Worm (Caenorhabditis elegans) whole organism, L1 larva: ENCODE data around the gene F38A6.4.
A peak's percentile ranks its signal among the peaks of the same experiment; 100 is the strongest.

ENCODE experiments used
- C04F5.9 ChIP-seq: sonication (generic microtip); optimal IDR thresholded peaks from 2 replicates; lab custom pipeline; 2016; ENCODE audit warnings: missing genetic modification characterization, missing compliant biosample characterization
- C16A3.4 ChIP-seq: fragments of 150-350 bp; optimal IDR thresholded peaks from 2 replicates; lab custom pipeline; 2014; ENCODE audit warnings: missing biosample characterization, missing genetic modification characterization
- C34B4.2 ChIP-seq: sonication (generic microtip); optimal IDR thresholded peaks from 2 replicates; lab custom pipeline; 2017; ENCODE audit warnings: mild to moderate bottlenecking, missing genetic modification characterization, missing compliant biosample characterization
- F16B12.6 ChIP-seq: fragments of 150-350 bp; optimal IDR thresholded peaks from 2 replicates; lab custom pipeline; 2014; ENCODE audit warnings: missing biosample characterization, missing genetic modification characterization
- Y116A8C.19 ChIP-seq: sonication (generic microtip); optimal IDR thresholded peaks from 2 replicates; lab custom pipeline; 2016; ENCODE audit warnings: missing compliant biosample characterization, missing genetic modification characterization, borderline replicate concordance
- aha-1 ChIP-seq: fragments of 150-350 bp; optimal IDR thresholded peaks from 2 replicates; lab custom pipeline; 2014; ENCODE audit warnings: missing biosample characterization, missing genetic modification characterization
- aly-2 ChIP-seq: fragments of 150-350 bp; optimal IDR thresholded peaks from 2 replicates; lab custom pipeline; 2014; ENCODE audit warnings: missing biosample characterization, missing genetic modification characterization
- ama-1 ChIP-seq: fragments of 150-350 bp; optimal IDR thresholded peaks from 2 replicates; lab custom pipeline; 2014
- blmp-1 ChIP-seq: fragments of 150-350 bp; optimal IDR thresholded peaks from 2 replicates; lab custom pipeline; 2014; ENCODE audit warnings: missing biosample characterization, missing genetic modification characterization
- ceh-8 ChIP-seq: fragments of 200-800 bp; sonication (Bioruptor generic); optimal IDR thresholded peaks from 2 replicates; lab custom pipeline; 2018; ENCODE audit warnings: mild to moderate bottlenecking, missing genetic modification characterization, moderate library complexity, missing compliant biosample characterization
- ceh-90 ChIP-seq: sonication (generic microtip); optimal IDR thresholded peaks from 2 replicates; lab custom pipeline; 2016; ENCODE audit warnings: missing genetic modification characterization, missing compliant biosample characterization
- dpl-1 ChIP-seq, 3 experiments: fragments of 150-350 bp in 2 of 3; sonication (generic microtip) in 1 of 3; optimal IDR thresholded peaks; 2 replicates each; lab custom pipeline; 2014 to 2017; ENCODE audit warnings: missing biosample characterization in 3 of 3, missing genetic modification characterization in 3 of 3, missing genetic modification reagents in 3 of 3
- dsc-1 ChIP-seq: sonication (generic microtip); optimal IDR thresholded peaks from 2 replicates; lab custom pipeline; 2016; ENCODE audit warnings: mild to moderate bottlenecking, missing genetic modification characterization, missing compliant biosample characterization
- efl-1 ChIP-seq, 4 experiments: fragments of 150-350 bp; optimal IDR thresholded peaks in 3 of 4; peaks in 1 of 4; 1 replicate in 1 of 4; 2 replicates in 3 of 4; lab custom pipeline; 2014; ENCODE audit warnings: missing biosample characterization in 2 of 4, missing genetic modification characterization in 2 of 4, missing genetic modification reagents in 2 of 4
- efl-3 ChIP-seq: fragments of 200-800 bp; sonication (Bioruptor generic); optimal IDR thresholded peaks from 2 replicates; lab custom pipeline; 2018; ENCODE audit warnings: mild to moderate bottlenecking, missing genetic modification characterization, missing compliant biosample characterization
- egl-27 ChIP-seq, 2 experiments: fragments of 150-350 bp in 1 of 2; sonication (generic microtip); optimal IDR thresholded peaks; 3 replicates each; lab custom pipeline; 2017 to 2018; ENCODE audit warnings: missing biosample characterization in 2 of 2, missing genetic modification characterization in 2 of 2, missing genetic modification reagents in 2 of 2
- elt-2 ChIP-seq: sonication (generic microtip); optimal IDR thresholded peaks from 2 replicates; lab custom pipeline; 2016; ENCODE audit warnings: missing genetic modification characterization, mild to moderate bottlenecking, inconsistent platforms, missing compliant biosample characterization, missing genetic modification reagents
- elt-3 ChIP-seq, 6 experiments: fragments of 150-350 bp in 1 of 6; sonication (generic microtip); optimal IDR thresholded peaks; 2 replicates each; lab custom pipeline; 2017 to 2018; ENCODE audit warnings: missing biosample characterization in 6 of 6, missing genetic modification characterization in 6 of 6, inconsistent platforms in 1 of 6
- fkh-4 ChIP-seq: sonication (generic microtip); optimal IDR thresholded peaks from 2 replicates; lab custom pipeline; 2016; ENCODE audit warnings: missing compliant biosample characterization, missing genetic modification characterization, borderline replicate concordance
- grh-1 ChIP-seq: fragments of 200-800 bp; sonication (Bioruptor generic); IDR thresholded peaks from 2 replicates; pipeline ENCODE4 v1.3.6; 2022; ENCODE audit warnings: missing genetic modification reagents, missing genetic modification characterization, missing compliant biosample characterization
- hlh-4 ChIP-seq: sonication (generic microtip); optimal IDR thresholded peaks from 2 replicates; lab custom pipeline; 2016; ENCODE audit warnings: mild to moderate bottlenecking, missing genetic modification characterization, missing compliant biosample characterization
- irx-1 ChIP-seq: sonication (generic microtip); optimal IDR thresholded peaks from 2 replicates; lab custom pipeline; 2016; ENCODE audit warnings: missing genetic modification characterization, missing compliant biosample characterization
- isw-1 ChIP-seq: fragments of 200-800 bp; sonication (Bioruptor generic); IDR thresholded peaks from 2 replicates; pipeline ENCODE4 v1.3.6; 2022; ENCODE audit warnings: missing genetic modification characterization, missing compliant biosample characterization
- jun-1 ChIP-seq: fragments of 150-350 bp; optimal IDR thresholded peaks from 2 replicates; lab custom pipeline; 2014; ENCODE audit warnings: missing biosample characterization, missing genetic modification reagents, missing genetic modification characterization
- lin-13 ChIP-seq: fragments of 150-350 bp; optimal IDR thresholded peaks from 2 replicates; lab custom pipeline; 2014; ENCODE audit warnings: missing biosample characterization, missing genetic modification reagents, missing genetic modification characterization
- lin-15B ChIP-seq: fragments of 150-350 bp; sonication (generic microtip); optimal IDR thresholded peaks from 3 replicates; lab custom pipeline; 2014; ENCODE audit warnings: missing biosample characterization, missing genetic modification characterization
- lin-35 ChIP-seq, 2 experiments: fragments of 150-350 bp; optimal IDR thresholded peaks; 2 replicates each; lab custom pipeline; 2014; ENCODE audit warnings: missing biosample characterization in 2 of 2, missing genetic modification characterization in 2 of 2, missing genetic modification reagents in 2 of 2
- lin-39 ChIP-seq: fragments of 150-350 bp; optimal IDR thresholded peaks from 2 replicates; lab custom pipeline; 2014; ENCODE audit warnings: missing biosample characterization, missing genetic modification reagents, missing genetic modification characterization
- lir-3 ChIP-seq: sonication (generic microtip); optimal IDR thresholded peaks from 2 replicates; lab custom pipeline; 2016; ENCODE audit warnings: mild to moderate bottlenecking, missing genetic modification characterization, moderate library complexity, missing compliant biosample characterization; ENCODE audit not compliant: poor library complexity
- lsy-2 ChIP-seq, 2 experiments: fragments of 150-350 bp; optimal IDR thresholded peaks; 2 replicates each; lab custom pipeline; 2014; ENCODE audit warnings: missing biosample characterization in 2 of 2, missing genetic modification characterization in 2 of 2
- mep-1 ChIP-seq: fragments of 150-350 bp; optimal IDR thresholded peaks from 2 replicates; lab custom pipeline; 2014; ENCODE audit warnings: missing biosample characterization, missing genetic modification characterization
- nhr-19 ChIP-seq: fragments of 200-800 bp; sonication (Bioruptor generic); conservative IDR thresholded peaks from 2 replicates; pipeline ENCODE4 v1.3.6; 2022; ENCODE audit warnings: missing genetic modification characterization, missing compliant biosample characterization
- nhr-47 ChIP-seq: sonication (generic microtip); optimal IDR thresholded peaks from 2 replicates; lab custom pipeline; 2016; ENCODE audit warnings: mild to moderate bottlenecking, missing genetic modification characterization, moderate library complexity, missing compliant biosample characterization
- nhr-76 ChIP-seq: sonication (generic microtip); optimal IDR thresholded peaks from 2 replicates; lab custom pipeline; 2017; ENCODE audit warnings: missing biosample characterization, missing genetic modification characterization
- nhr-77 ChIP-seq: fragments of 150-350 bp; optimal IDR thresholded peaks from 2 replicates; lab custom pipeline; 2014; ENCODE audit warnings: missing biosample characterization, missing genetic modification characterization
- nhr-84 ChIP-seq: sonication (generic microtip); optimal IDR thresholded peaks from 2 replicates; lab custom pipeline; 2017; ENCODE audit warnings: missing biosample characterization, missing genetic modification characterization
- nhr-85 ChIP-seq: sonication (generic microtip); peaks from one replicate; lab custom pipeline; 2016; ENCODE audit warnings: missing genetic modification characterization, inconsistent platforms, missing compliant biosample characterization
- nhr-90 ChIP-seq: sonication (generic microtip); optimal IDR thresholded peaks from 2 replicates; lab custom pipeline; 2016; ENCODE audit warnings: mild to moderate bottlenecking, missing genetic modification characterization, missing compliant biosample characterization; ENCODE audit not compliant: poor library complexity
- pag-3 ChIP-seq: sonication (generic microtip); optimal IDR thresholded peaks from 2 replicates; lab custom pipeline; 2017; ENCODE audit warnings: missing genetic modification characterization, mild to moderate bottlenecking, missing compliant biosample characterization, antibody characterized with exemption, borderline replicate concordance; ENCODE audit not compliant: insufficient read depth
- pax-3 ChIP-seq: fragments of 200-800 bp; sonication (Bioruptor generic); optimal IDR thresholded peaks from 2 replicates; lab custom pipeline; 2018; ENCODE audit warnings: mild to moderate bottlenecking, missing genetic modification characterization, moderate library complexity, missing compliant biosample characterization
- pqm-1 ChIP-seq: sonication (generic microtip); optimal IDR thresholded peaks from 3 replicates; lab custom pipeline; 2017; ENCODE audit warnings: missing biosample characterization, missing genetic modification characterization
- rnt-1 ChIP-seq: sonication (generic microtip); optimal IDR thresholded peaks from 2 replicates; lab custom pipeline; 2016; ENCODE audit warnings: mild to moderate bottlenecking, missing genetic modification characterization, moderate library complexity, missing compliant biosample characterization
- skn-1 ChIP-seq: fragments of 150-350 bp; optimal IDR thresholded peaks from 2 replicates; lab custom pipeline; 2014; ENCODE audit warnings: missing biosample characterization, missing genetic modification characterization
- snu-23 ChIP-seq: sonication (generic microtip); optimal IDR thresholded peaks from 2 replicates; lab custom pipeline; 2016; ENCODE audit warnings: missing genetic modification characterization, missing compliant biosample characterization
- sptf-1 ChIP-seq: fragments of 150-350 bp; optimal IDR thresholded peaks from 2 replicates; lab custom pipeline; 2014; ENCODE audit warnings: missing biosample characterization, missing genetic modification characterization
- swsn-7 ChIP-seq: sonication (generic microtip); optimal IDR thresholded peaks from 2 replicates; lab custom pipeline; 2016; ENCODE audit warnings: missing genetic modification characterization, missing compliant biosample characterization
- tbx-2 ChIP-seq: sonication (generic microtip); optimal IDR thresholded peaks from 2 replicates; lab custom pipeline; 2016; ENCODE audit warnings: missing genetic modification characterization, missing compliant biosample characterization
- tlp-1 ChIP-seq: fragments of 150-350 bp; optimal IDR thresholded peaks from 2 replicates; lab custom pipeline; 2014; ENCODE audit warnings: missing biosample characterization, missing genetic modification characterization
- vab-15 ChIP-seq: sonication (generic microtip); optimal IDR thresholded peaks from 2 replicates; lab custom pipeline; 2017; ENCODE audit warnings: missing genotype, mild to moderate bottlenecking, missing genetic modification characterization, missing compliant biosample characterization
- xbp-1 ChIP-seq: sonication (generic microtip); optimal IDR thresholded peaks from 2 replicates; lab custom pipeline; 2016; ENCODE audit warnings: missing genetic modification characterization, missing compliant biosample characterization
- ztf-4 ChIP-seq: fragments of 150-350 bp; optimal IDR thresholded peaks from 2 replicates; lab custom pipeline; 2014; ENCODE audit warnings: missing biosample characterization, missing genetic modification characterization

F38A6.4 gene

ce11 chrV:20745278-20745677, 29.9 kb downstream of the F38A6.4 start:
- TF ChIP-seq irx-1 (tag; lab: Kevin White, UChicago) (no peak), F16B12.6 (tag; lab: Kevin White, UChicago) (no peak), efl-1 (optimal IDR thresholded peaks at IDR 0.05; lab: Kevin White, UChicago) (no peak), efl-1 (GFP tag; optimal IDR thresholded peaks at IDR 0.05 in 1 of 2; lab: Kevin White, UChicago) (peak in 1 of 2 experiments; percentile 8), nhr-47 (tag; lab: Kevin White, UChicago) (no peak), nhr-84 (tag; lab: Kevin White, UChicago) (no peak)

ce11 chrV:20744290-20744837, 30.8 kb downstream of the F38A6.4 start, which contains the start of gene dnj-25:
TSS of gene dnj-25 (minus strand) at chrV:20744346.
- TF ChIP-seq blmp-1 (tag; lab: Kevin White, UChicago) (peak; percentile 95), lir-3 (tag; lab: Kevin White, UChicago) (no peak), nhr-19 (no peak), swsn-7 (tag; lab: Kevin White, UChicago) (no peak), aha-1 (no peak), ama-1 (lab: Kevin White, UChicago) (no peak), lsy-2 (tag; optimal IDR thresholded peaks at IDR 0.05; lab: Kevin White, UChicago) (peak; percentile 37 to 52), mep-1 (tag; lab: Kevin White, UChicago) (peak; percentile 51), Y116A8C.19 (no peak), ceh-8 (GFP tag; lab: Kevin White, UChicago) (no peak), ztf-4 (tag; lab: Kevin White, UChicago) (no peak), fkh-4 (tag; lab: Kevin White, UChicago) (no peak), tlp-1 (tag; lab: Kevin White, UChicago) (no peak), lin-35 (GFP tag; optimal IDR thresholded peaks at IDR 0.05; lab: Kevin White, UChicago) (peak; percentile 19 to 50), pax-3 (no peak), C04F5.9 (no peak), snu-23 (GFP tag; lab: Kevin White, UChicago) (peak; percentile 47), dpl-1 (GFP tag; optimal IDR thresholded peaks at IDR 0.05; lab: Kevin White, UChicago) (peak in 1 of 3 experiments; percentile 41), skn-1 (tag; lab: Kevin White, UChicago) (peak; percentile 37), isw-1 (GFP tag; lab: Robert Waterston, UW) (no peak), nhr-90 (tag; lab: Kevin White, UChicago) (no peak), grh-1 (GFP tag; lab: Robert Waterston, UW) (peak; percentile 62), xbp-1 (tag; lab: Kevin White, UChicago) (no peak), hlh-4 (tag; lab: Kevin White, UChicago) (no peak), elt-3 (tag; optimal IDR thresholded peaks at IDR 0.05; lab: Kevin White, UChicago) (no peak), pag-3 (tag; lab: Kevin White, UChicago) (no peak), jun-1 (no peak), vab-15 (no peak), elt-2 (no peak), aly-2 (tag; lab: Kevin White, UChicago) (no peak), efl-3 (GFP tag; lab: Kevin White, UChicago) (no peak), lin-13 (GFP tag; lab: Kevin White, UChicago) (no peak), ceh-90 (no peak), nhr-76 (tag; lab: Kevin White, UChicago) (no peak), tbx-2 (tag; lab: Kevin White, UChicago) (no peak), lin-15B (tag; lab: Kevin White, UChicago) (no peak), C16A3.4 (tag; lab: Kevin White, UChicago) (peak; percentile 7), sptf-1 (tag; lab: Kevin White, UChicago) (no peak), rnt-1 (tag; lab: Kevin White, UChicago) (no peak), lin-39 (tag; lab: Kevin White, UChicago) (no peak), nhr-77 (no peak), nhr-85 (tag; lab: Kevin White, UChicago) (no peak), pqm-1 (tag; lab: Kevin White, UChicago) (no peak), egl-27 (tag; optimal IDR thresholded peaks at IDR 0.05; lab: Kevin White, UChicago) (no peak), dsc-1 (tag; lab: Kevin White, UChicago) (no peak), C34B4.2 (tag; lab: Kevin White, UChicago) (no peak)
